Fruit fly (Drosophila melanogaster) whole organism, embryonic: ENCODE results near the gene CG11294.

Experiments used
- ATbp ChIP-seq: fragments of 200-800 bp; sonication (Bioruptor generic); optimal IDR thresholded peaks from 2 replicates; lab custom pipeline; 2017; ENCODE audit warnings: missing biosample characterization, mild to moderate bottlenecking, missing genetic modification characterization, missing genetic modification reagents
- Atf6 ChIP-seq: fragments of 200-800 bp; sonication (Bioruptor generic); IDR thresholded peaks from 2 replicates; pipeline ENCODE4 v1.3.6; 2022; ENCODE audit warnings: missing biosample characterization, missing genetic modification characterization
- CG10147 ChIP-seq: fragments of 200-800 bp; sonication (Bioruptor generic); optimal IDR thresholded peaks from 2 replicates; lab custom pipeline; 2019; ENCODE audit warnings: missing biosample characterization, mild to moderate bottlenecking, missing genetic modification characterization, moderate library complexity
- CG10431 ChIP-seq: fragments of 200-800 bp; sonication (Bioruptor generic); optimal IDR thresholded peaks from 3 replicates; lab custom pipeline; 2018; ENCODE audit warnings: missing biosample characterization, mild to moderate bottlenecking, missing genetic modification characterization
- CG11723 ChIP-seq: fragments of 200-800 bp; sonication (Bioruptor generic); optimal IDR thresholded peaks from 2 replicates; lab custom pipeline; 2017; ENCODE audit warnings: missing biosample characterization, mild to moderate bottlenecking, missing genetic modification characterization
- CG12659 ChIP-seq: fragments of 200-800 bp; sonication (Bioruptor generic); optimal IDR thresholded peaks from 3 replicates; lab custom pipeline; 2017; ENCODE audit warnings: mild to moderate bottlenecking, missing biosample characterization, missing genetic modification reagents, missing genetic modification characterization
- CG13894 ChIP-seq: fragments of 200-800 bp; sonication (Bioruptor generic); optimal IDR thresholded peaks from 3 replicates; lab custom pipeline; 2018; ENCODE audit warnings: missing biosample characterization, mild to moderate bottlenecking, missing genetic modification characterization, moderate library complexity
- CG1529 ChIP-seq: fragments of 200-800 bp; sonication (Bioruptor generic); optimal IDR thresholded peaks from 3 replicates; lab custom pipeline; 2018; ENCODE audit warnings: missing biosample characterization, missing genetic modification characterization
- CG16815 ChIP-seq: fragments of 200-800 bp; sonication (Bioruptor generic); optimal IDR thresholded peaks from 3 replicates; lab custom pipeline; 2017; ENCODE audit warnings: missing biosample characterization, mild to moderate bottlenecking, missing genetic modification characterization
- CG17912 ChIP-seq: fragments of 200-800 bp; sonication (Bioruptor generic); optimal IDR thresholded peaks from 2 replicates; lab custom pipeline; 2018; ENCODE audit warnings: missing biosample characterization, mild to moderate bottlenecking, missing genetic modification characterization
- CG18599 ChIP-seq: fragments of 200-800 bp; sonication (Bioruptor generic); optimal IDR thresholded peaks from 3 replicates; lab custom pipeline; 2017; ENCODE audit warnings: missing biosample characterization, missing genetic modification characterization, mild to moderate bottlenecking, moderate library complexity, missing genetic modification reagents
- CG18619 ChIP-seq: fragments of 200-800 bp; sonication (Bioruptor generic); optimal IDR thresholded peaks from 3 replicates; lab custom pipeline; 2017; ENCODE audit warnings: missing biosample characterization, mild to moderate bottlenecking, missing genetic modification characterization
- CG30020 ChIP-seq: fragments of 200-800 bp; optimal IDR thresholded peaks from 2 replicates; lab custom pipeline; 2019; ENCODE audit warnings: missing biosample characterization, mild to moderate bottlenecking, missing genetic modification characterization, moderate library complexity
- CG3163 ChIP-seq: fragments of 200-800 bp; sonication (Bioruptor generic); optimal IDR thresholded peaks from 3 replicates; lab custom pipeline; 2016; ENCODE audit warnings: missing biosample characterization, missing genetic modification characterization
- CG3995 ChIP-seq: fragments of 200-800 bp; sonication (Bioruptor generic); optimal IDR thresholded peaks from 3 replicates; lab custom pipeline; 2016; ENCODE audit warnings: missing biosample characterization, missing genetic modification characterization
- CG4424 ChIP-seq: fragments of 200-800 bp; sonication (Bioruptor generic); optimal IDR thresholded peaks from 3 replicates; lab custom pipeline; 2016; ENCODE audit warnings: missing biosample characterization, missing genetic modification characterization
- CG4617 ChIP-seq: fragments of 200-800 bp; sonication (Bioruptor generic); optimal IDR thresholded peaks from 3 replicates; lab custom pipeline; 2016; ENCODE audit warnings: missing biosample characterization, missing genetic modification characterization, borderline replicate concordance
- CG4730 ChIP-seq: fragments of 200-800 bp; sonication (Bioruptor generic); IDR thresholded peaks from 2 replicates; pipeline ENCODE4 v1.3.6; 2022; ENCODE audit warnings: missing biosample characterization, missing genetic modification characterization
- CG7786 ChIP-seq: fragments of 200-800 bp; sonication (Bioruptor generic); optimal IDR thresholded peaks from 2 replicates; lab custom pipeline; 2016; ENCODE audit warnings: missing biosample characterization, missing genetic modification characterization
- CG7839 ChIP-seq: fragments of 200-800 bp; sonication (Bioruptor generic); optimal IDR thresholded peaks from 3 replicates; lab custom pipeline; 2018; ENCODE audit warnings: missing biosample characterization, mild to moderate bottlenecking, missing genetic modification characterization, moderate library complexity
- CG7963 ChIP-seq: fragments of 200-800 bp; sonication (Bioruptor generic); IDR thresholded peaks from 3 replicates; pipeline ENCODE4 v1.3.6; 2022; ENCODE audit warnings: missing biosample characterization, missing genetic modification characterization; ENCODE audit not compliant: partially characterized antibody
- CG8089 ChIP-seq: fragments of 200-800 bp; sonication (Bioruptor generic); optimal IDR thresholded peaks from 3 replicates; lab custom pipeline; 2016; ENCODE audit warnings: missing biosample characterization, missing genetic modification characterization
- CG8281 ChIP-seq: fragments of 200-800 bp; sonication (Bioruptor generic); optimal IDR thresholded peaks from 2 replicates; lab custom pipeline; 2018; ENCODE audit warnings: missing biosample characterization, mild to moderate bottlenecking, missing genetic modification characterization, moderate library complexity
- CG8765 ChIP-seq: fragments of 200-800 bp; sonication (Bioruptor generic); IDR thresholded peaks from 2 replicates; pipeline ENCODE4 v1.3.6; 2022; ENCODE audit warnings: missing biosample characterization, missing genetic modification characterization
- CHES-1-like ChIP-seq: fragments of 200-800 bp; sonication (Bioruptor generic); optimal IDR thresholded peaks from 2 replicates; lab custom pipeline; 2016; ENCODE audit warnings: missing biosample characterization, missing genetic modification characterization
- GATAe ChIP-seq: fragments of 200-800 bp; sonication (Bioruptor generic); conservative IDR thresholded peaks from 2 replicates; pipeline ENCODE4 v1.3.6; 2022; ENCODE audit warnings: missing biosample characterization, missing genetic modification characterization
- HLH4C ChIP-seq: fragments of 200-800 bp; sonication (Bioruptor generic); IDR thresholded peaks from 3 replicates; pipeline ENCODE4 v1.3.6; 2022; ENCODE audit warnings: missing biosample characterization, missing genetic modification characterization; ENCODE audit not compliant: partially characterized antibody
- HLH54F ChIP-seq: fragments of 200-800 bp; sonication (Bioruptor generic); optimal IDR thresholded peaks from 3 replicates; lab custom pipeline; 2016; ENCODE audit warnings: missing biosample characterization, missing genetic modification characterization
- Mad ChIP-seq: fragments of 200-800 bp; sonication (Bioruptor generic); optimal IDR thresholded peaks from 2 replicates; lab custom pipeline; 2016; ENCODE audit warnings: missing biosample characterization, missing genetic modification characterization
- Myb ChIP-seq: fragments of 200-800 bp; sonication (Bioruptor generic); optimal IDR thresholded peaks from 2 replicates; lab custom pipeline; 2016; ENCODE audit warnings: missing biosample characterization, missing genetic modification characterization
- NFAT ChIP-seq: fragments of 200-800 bp; sonication (Bioruptor generic); IDR thresholded peaks from 2 replicates; pipeline ENCODE4 v1.3.6; 2022; ENCODE audit warnings: missing biosample characterization, missing genetic modification characterization
- Six4 ChIP-seq: fragments of 200-800 bp; sonication (Bioruptor generic); optimal IDR thresholded peaks from 2 replicates; lab custom pipeline; 2016; ENCODE audit warnings: missing biosample characterization, missing genetic modification characterization
- Taf1 ChIP-seq: fragments of 200-800 bp; sonication (Bioruptor generic); IDR thresholded peaks from 2 replicates; pipeline ENCODE4 v1.3.6; 2022; ENCODE audit warnings: missing biosample characterization, missing genetic modification characterization
- Usf ChIP-seq: fragments of 200-800 bp; sonication (Bioruptor generic); optimal IDR thresholded peaks from 2 replicates; lab custom pipeline; 2017; ENCODE audit warnings: missing genotype, missing biosample characterization, missing genetic modification characterization
- Vsx1 ChIP-seq: fragments of 200-800 bp; sonication (Bioruptor generic); optimal IDR thresholded peaks from 2 replicates; lab custom pipeline; 2017; ENCODE audit warnings: missing biosample characterization, mild to moderate bottlenecking, missing genetic modification characterization, missing genetic modification reagents
- amos ChIP-seq: fragments of 200-800 bp; sonication (Bioruptor generic); IDR thresholded peaks from 2 replicates; pipeline ENCODE4 v1.3.6; 2022; ENCODE audit warnings: missing biosample characterization, missing genetic modification characterization; ENCODE audit not compliant: partially characterized antibody
- btn ChIP-seq: fragments of 200-800 bp; sonication (Bioruptor generic); optimal IDR thresholded peaks from 2 replicates; lab custom pipeline; 2016; ENCODE audit warnings: missing biosample characterization, missing genetic modification characterization
- cas ChIP-seq: fragments of 200-800 bp; sonication (Bioruptor generic); IDR thresholded peaks from 2 replicates; pipeline ENCODE4 v1.3.6; 2022; ENCODE audit warnings: missing biosample characterization, missing genetic modification characterization
- crp ChIP-seq, 2 experiments: fragments of 200-800 bp; sonication (Bioruptor generic); optimal IDR thresholded peaks; 2 replicates in 1 of 2; 3 replicates in 1 of 2; lab custom pipeline; 2017; ENCODE audit warnings: missing biosample characterization in 2 of 2, missing genetic modification characterization in 2 of 2, mild to moderate bottlenecking in 1 of 2, moderate library complexity in 1 of 2
- eyg ChIP-seq: fragments of 200-800 bp; sonication (Bioruptor generic); optimal IDR thresholded peaks from 3 replicates; lab custom pipeline; 2016; ENCODE audit warnings: missing biosample characterization, missing genetic modification characterization
- mam ChIP-seq: fragments of 200-800 bp; sonication (Bioruptor generic); optimal IDR thresholded peaks from 3 replicates; lab custom pipeline; 2016; ENCODE audit warnings: missing biosample characterization, missing genetic modification characterization
- onecut ChIP-seq: fragments of 200-800 bp; sonication (Bioruptor generic); IDR thresholded peaks from 2 replicates; pipeline ENCODE4 v1.3.6; 2022; ENCODE audit warnings: missing biosample characterization, missing genetic modification characterization
- peb ChIP-seq: fragments of 200-800 bp; sonication (Bioruptor generic); IDR thresholded peaks from 2 replicates; pipeline ENCODE4 v1.3.6; 2022; ENCODE audit warnings: missing biosample characterization, missing genetic modification characterization
- stc ChIP-seq: fragments of 200-800 bp; sonication (Bioruptor generic); IDR thresholded peaks from 2 replicates; pipeline ENCODE4 v1.3.6; 2022; ENCODE audit warnings: missing biosample characterization, missing genetic modification characterization
- tap ChIP-seq: fragments of 200-800 bp; optimal IDR thresholded peaks from 3 replicates; lab custom pipeline; 2019; ENCODE audit warnings: missing biosample characterization, mild to moderate bottlenecking, missing genetic modification characterization, moderate library complexity
- trem ChIP-seq: fragments of 200-800 bp; optimal IDR thresholded peaks from 3 replicates; lab custom pipeline; 2019; ENCODE audit warnings: missing biosample characterization, mild to moderate bottlenecking, missing genetic modification characterization, moderate library complexity
- zf30C ChIP-seq: fragments of 200-800 bp; sonication (Bioruptor generic); optimal IDR thresholded peaks from 3 replicates; lab custom pipeline; 2018; ENCODE audit warnings: missing biosample characterization, mild to moderate bottlenecking, missing genetic modification characterization
- zfh1 ChIP-seq: fragments of 200-800 bp; sonication (Bioruptor generic); IDR thresholded peaks from 3 replicates; pipeline ENCODE4 v1.3.6; 2022; ENCODE audit warnings: missing biosample characterization, missing genetic modification characterization

Gene CG11294

dm6 chrX:8656550-8657431 is 36.6 kb downstream of the CG11294 start (continued):
- TF ChIP-seq CHES-1-like (peak; percentile 62), Vsx1 (GFP tag; lab: Kevin White, UChicago) (no peak), Taf1 (GFP tag; lab: Robert Waterston, UW) (no peak), CG4617 (GFP tag; lab: Kevin White, UChicago) (peak; percentile 41), HLH4C (no peak), Six4 (GFP tag; lab: Kevin White, UChicago) (peak; percentile 53), CG8281 (peak; percentile 43), Mad (peak; percentile 44), CG8089 (peak; percentile 72), stc (GFP tag; lab: Robert Waterston, UW) (peak; percentile 39; the same call in 1 of the 2 replicates), CG3995 (no peak), CG30020 (tag; lab: Kevin White, UChicago) (no peak), NFAT (GFP tag; lab: Robert Waterston, UW) (no peak), CG13894 (tag; lab: Kevin White, UChicago) (no peak), CG8765 (GFP tag; lab: Robert Waterston, UW) (peak; percentile 69; the same call in 1 of the 2 replicates), GATAe (GFP tag; lab: Robert Waterston, UW) (no peak), CG10147 (GFP tag; lab: Kevin White, UChicago) (peak; percentile 42), Myb (peak; percentile 40), CG1529 (GFP tag; lab: Kevin White, UChicago) (peak; percentile 68), trem (tag; lab: Kevin White, UChicago) (peak; percentile 71), mam (peak; percentile 46), Atf6 (GFP tag; lab: Robert Waterston, UW) (no peak), CG7786 (peak; percentile 67), zf30C (GFP tag; lab: Kevin White, UChicago) (peak; percentile 70), peb (GFP tag; lab: Robert Waterston, UW) (peak; percentile 13; the same call in 1 of the 2 replicates), Usf (peak; percentile 61), amos (GFP tag; lab: Robert Waterston, UW) (no peak), onecut (peak; percentile 57), CG10431 (GFP tag; lab: Kevin White, UChicago) (peak; percentile 43), tap (tag; lab: Kevin White, UChicago) (peak; percentile 42), ATbp (GFP tag; lab: Kevin White, UChicago) (peak; percentile 63), HLH54F (GFP tag; lab: Kevin White, UChicago) (peak; percentile 26), CG4730 (GFP tag; lab: Robert Waterston, UW) (peak; percentile 66), CG7839 (peak; percentile 76), CG7963 (GFP tag; lab: Robert Waterston, UW) (no peak), CG3163 (GFP tag; lab: Kevin White, UChicago) (peak; percentile 13), CG17912 (GFP tag; lab: Kevin White, UChicago) (no peak), eyg (GFP tag; lab: Kevin White, UChicago) (peak; percentile 11), CG16815 (peak; percentile 82), CG18619 (peak; percentile 48), zfh1 (GFP tag; lab: Robert Waterston, UW) (peak; percentile 82), CG18599 (GFP tag; lab: Kevin White, UChicago) (peak; percentile 22), cas (GFP tag; lab: Robert Waterston, UW) (no peak), CG11723 (peak; percentile 15), CG4424 (GFP tag; lab: Kevin White, UChicago) (peak; percentile 82), btn (GFP tag; lab: Kevin White, UChicago) (peak; percentile 61), crp (GFP tag; optimal IDR thresholded peaks at IDR 0.05; lab: Kevin White, UChicago) (peak in 1 of 2 experiments; percentile 5), CG12659 (peak; percentile 35)
